Worm (Caenorhabditis elegans): ENCODE data around the gene gegf-1.
A peak's percentile ranks its signal among the peaks of the same experiment; 100 is the strongest.

Gene gegf-1

DNA sequence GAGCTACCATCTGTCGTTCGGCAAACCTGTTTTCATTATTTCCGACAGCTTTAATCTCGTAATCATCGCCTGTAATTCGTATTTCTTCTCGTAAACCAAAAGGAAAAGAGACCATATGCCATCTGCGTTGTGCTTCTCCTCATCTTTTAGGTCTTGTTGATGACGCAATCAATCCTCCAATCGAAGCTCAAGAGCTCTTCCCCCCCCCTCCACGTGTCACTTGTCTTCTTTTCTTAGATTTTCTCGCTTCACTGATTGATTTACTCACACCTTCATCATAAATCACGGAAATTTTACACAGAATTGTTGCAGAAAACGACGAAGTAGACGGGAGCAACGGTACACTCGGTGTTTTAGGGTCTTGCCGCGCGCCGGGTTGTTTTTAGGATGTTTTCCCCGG, 21.0 kb upstream of the gegf-1 start, which contains the start of gene tcl-2:
Gene tcl-2, plus strand, starts transcription at position 388 of the 400 bp plus-strand sequence.
- TF ChIP-seq C34F6.9 (tag; optimal IDR thresholded peaks at IDR 0.05) (no peak), dmd-4 (tag; optimal IDR thresholded peaks at IDR 0.05) (no peak), egl-27 (tag; optimal IDR thresholded peaks at IDR 0.05) (no peak), sma-9 (GFP tag; optimal IDR thresholded peaks at IDR 0.05) (no peak), sma-9 (tag; optimal IDR thresholded peaks at IDR 0.05) (no peak), crh-2 (tag; optimal IDR thresholded peaks at IDR 0.05) (no peak), sem-4 (tag; optimal IDR thresholded peaks at IDR 0.05) (no peak), ztf-4 (tag; optimal IDR thresholded peaks at IDR 0.05) (no peak)

DNA sequence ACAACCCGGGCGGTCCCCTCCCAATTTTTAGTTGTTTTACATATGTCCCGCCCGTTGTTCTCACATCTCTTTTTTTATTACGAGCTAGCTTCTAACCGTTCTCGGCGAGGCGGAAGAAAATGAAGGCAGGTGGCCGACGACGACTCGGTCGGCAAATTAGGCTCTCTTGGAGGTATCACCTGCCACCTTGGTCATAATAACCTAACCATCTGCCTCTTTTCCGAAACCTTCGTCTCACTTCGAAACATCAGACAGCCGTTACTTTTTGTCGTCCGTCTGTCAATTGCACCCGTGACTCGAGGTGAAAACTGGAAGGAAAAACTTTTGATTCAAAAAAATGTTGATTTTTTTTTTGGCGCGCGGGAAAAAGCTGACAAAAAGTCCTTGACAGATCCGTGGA, 19.8 kb upstream of the gegf-1 start:
- TF ChIP-seq elt-1 (tag; optimal IDR thresholded peaks at IDR 0.05) (no peak), nhr-129 (tag; optimal IDR thresholded peaks at IDR 0.05) (no peak), ZK546.5 (tag; optimal IDR thresholded peaks at IDR 0.05) (no peak), gmeb-1 (tag; optimal IDR thresholded peaks at IDR 0.05) (no peak), F13H6.1 (tag; optimal IDR thresholded peaks at IDR 0.05) (no peak), snpc-4 (tag; optimal IDR thresholded peaks at IDR 0.05) (no peak), C34F6.9 (tag; optimal IDR thresholded peaks at IDR 0.05) (no peak), nhr-11 (tag; optimal IDR thresholded peaks at IDR 0.05) (no peak), ceh-16 (tag; optimal IDR thresholded peaks at IDR 0.05) (no peak), aly-2 (tag; optimal IDR thresholded peaks at IDR 0.05) (no peak), sma-9 (GFP tag; optimal IDR thresholded peaks at IDR 0.05) (no peak), sma-9 (tag; optimal IDR thresholded peaks at IDR 0.05) (no peak), ztf-11 (tag; optimal IDR thresholded peaks at IDR 0.05) (no peak), skn-1 (tag; optimal IDR thresholded peaks at IDR 0.05) (no peak), nhr-77 (tag; optimal IDR thresholded peaks at IDR 0.05) (no peak), sem-4 (tag; optimal IDR thresholded peaks at IDR 0.05) (no peak)

ce11 chrIV:175698-176097, 18.0 kb upstream of the gegf-1 start:
- no peak for TF ChIP-seq C34F6.9 (tag; optimal IDR thresholded peaks at IDR 0.05)
- TF ChIP-seq nhr-25 (tag; optimal IDR thresholded peaks at IDR 0.05): peak; percentile 49
- TF ChIP-seq blmp-1 (tag; optimal IDR thresholded peaks at IDR 0.05; ENCODE audit: insufficient read depth): no peak

DNA sequence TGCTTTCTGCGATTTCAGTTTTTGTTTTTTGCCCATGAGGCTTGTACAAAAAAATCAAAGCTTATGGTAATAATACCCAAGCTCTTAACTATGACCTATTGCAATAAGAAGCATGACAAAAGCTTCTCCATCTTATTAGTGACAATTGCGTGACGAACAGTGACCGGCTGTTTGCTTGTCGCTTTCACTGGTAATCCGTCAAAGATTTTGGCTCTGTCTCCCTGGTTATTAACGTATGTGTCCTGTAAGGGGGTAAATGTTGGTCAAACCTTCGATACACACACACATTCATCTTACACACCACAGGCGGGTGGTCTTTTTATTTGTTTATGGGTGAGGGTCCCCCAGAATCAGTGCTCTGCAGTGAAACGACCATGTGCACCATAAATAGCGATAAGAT, 16.4 kb upstream of the gegf-1 start:
- no peak for TF ChIP-seq sem-4 (tag; optimal IDR thresholded peaks at IDR 0.05)
- no peak for TF ChIP-seq dmd-4 (tag; optimal IDR thresholded peaks at IDR 0.05)
- no peak for TF ChIP-seq lin-13 (GFP tag; optimal IDR thresholded peaks at IDR 0.05)
- TF ChIP-seq ama-1 (optimal IDR thresholded peaks at IDR 0.05): no peak
- TF ChIP-seq snpc-4 (tag; optimal IDR thresholded peaks at IDR 0.05): no peak
- no peak for TF ChIP-seq ztf-1 (GFP tag; conservative IDR thresholded peaks at IDR 0.05)

DNA sequence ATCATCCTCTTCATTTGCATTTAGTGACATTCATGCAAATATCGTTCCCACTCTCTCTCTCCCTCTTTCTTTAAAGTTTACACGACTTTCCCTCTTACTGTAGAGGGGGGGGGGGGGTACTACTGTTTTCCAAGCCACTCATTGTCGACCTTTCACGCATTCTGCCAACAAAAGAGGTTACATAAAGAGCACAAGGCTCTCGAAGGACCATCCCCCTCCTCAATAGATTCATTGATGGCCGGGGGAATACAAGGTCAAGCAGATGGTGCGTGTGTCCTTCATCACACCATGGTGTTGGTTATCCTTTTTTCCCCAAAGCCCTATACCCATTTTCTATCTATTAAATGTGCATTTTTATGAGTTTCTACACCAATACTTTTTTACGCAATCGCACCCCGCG, 15.3 kb upstream of the gegf-1 start:
- TF ChIP-seq ztf-1 (GFP tag; conservative IDR thresholded peaks at IDR 0.05) (no peak), unc-55 (GFP tag; optimal IDR thresholded peaks at IDR 0.05) (no peak)

DNA sequence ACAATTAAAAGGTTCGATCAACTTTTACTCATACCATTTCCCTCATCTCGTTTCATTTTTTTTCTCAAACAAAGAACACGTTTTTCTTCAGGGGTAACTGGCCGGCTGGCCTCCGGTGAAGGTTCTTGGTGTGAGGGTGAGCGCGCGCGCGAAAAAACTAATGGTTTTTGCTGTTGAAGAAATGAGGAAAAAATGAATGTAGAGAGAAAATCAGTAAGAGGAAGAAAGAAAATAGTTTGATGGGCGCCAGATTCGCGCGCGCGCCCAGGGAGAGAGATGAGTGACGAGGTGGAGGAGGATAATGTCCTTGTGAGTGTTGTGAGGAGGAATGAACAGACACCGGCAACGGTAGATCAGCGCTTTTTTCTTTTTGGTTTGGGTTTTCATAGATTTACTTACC, 13.3 kb upstream of the gegf-1 start:
- TF ChIP-seq peb-1 (tag; optimal IDR thresholded peaks at IDR 0.05): no peak
- no peak for TF ChIP-seq fos-1 (tag; optimal IDR thresholded peaks at IDR 0.05)
- TF ChIP-seq ztf-1 (GFP tag; conservative IDR thresholded peaks at IDR 0.05): no peak
- peak; percentile 20 for TF ChIP-seq nhr-25 (tag; optimal IDR thresholded peaks at IDR 0.05)

DNA sequence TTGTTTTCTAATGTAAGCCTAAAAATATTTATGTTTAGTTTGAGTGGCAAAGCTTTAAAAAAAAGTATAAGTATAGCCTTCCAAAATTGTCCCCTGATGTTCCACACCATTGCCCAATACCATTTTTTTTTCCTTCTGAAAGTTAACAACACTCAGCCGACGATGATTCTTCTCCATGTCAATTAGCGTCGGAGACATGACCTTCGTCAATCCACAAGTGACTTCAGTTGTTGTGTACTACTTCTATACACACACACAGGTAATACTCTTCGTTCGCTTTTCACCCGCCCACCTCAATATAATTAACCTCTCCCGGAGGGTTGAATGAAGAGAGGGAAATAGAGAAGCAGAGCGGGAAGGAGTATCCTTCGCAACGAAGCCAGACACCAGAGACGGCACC, 7.1 kb upstream of the gegf-1 start, which contains the start of gene cutl-24:
Gene cutl-24, plus strand, starts transcription at position 301 of the 400 bp plus-strand sequence.
- TF ChIP-seq nhr-237 (tag; optimal IDR thresholded peaks at IDR 0.05) (no peak), ama-1 (optimal IDR thresholded peaks at IDR 0.05) (no peak), elt-1 (tag; optimal IDR thresholded peaks at IDR 0.05) (no peak), lin-11 (tag; optimal IDR thresholded peaks at IDR 0.05) (no peak), blmp-1 (tag; optimal IDR thresholded peaks at IDR 0.05; ENCODE audit: insufficient read depth) (no peak), mab-5 (tag; optimal IDR thresholded peaks at IDR 0.05) (no peak), Y55F3AM.14 (GFP tag; optimal IDR thresholded peaks at IDR 0.05) (no peak), unc-39 (tag; optimal IDR thresholded peaks at IDR 0.05) (no peak), aly-2 (tag; optimal IDR thresholded peaks at IDR 0.05) (no peak), nhr-10 (tag; optimal IDR thresholded peaks at IDR 0.05) (no peak), nhr-23 (tag; optimal IDR thresholded peaks at IDR 0.05) (no peak), mdl-1 (tag; optimal IDR thresholded peaks at IDR 0.05) (no peak), F13H6.1 (tag; optimal IDR thresholded peaks at IDR 0.05) (no peak), alr-1 (tag; optimal IDR thresholded peaks at IDR 0.05) (no peak), nhr-129 (tag; optimal IDR thresholded peaks at IDR 0.05) (no peak), fos-1 (tag; optimal IDR thresholded peaks at IDR 0.05) (no peak), sma-9 (GFP tag; optimal IDR thresholded peaks at IDR 0.05) (no peak), sma-9 (tag; optimal IDR thresholded peaks at IDR 0.05) (no peak), gmeb-1 (tag; optimal IDR thresholded peaks at IDR 0.05) (no peak)

All from whole organism, L2 larva.